Fruit fly (Drosophila melanogaster) whole organism, larva: Measurements from ENCODE around the gene CG9588.

Experiments
- noc ChIP-seq: fragments of 200-800 bp; sonication (Bioruptor generic); optimal IDR thresholded peaks from 3 replicates; lab custom pipeline; 2019; ENCODE audit warnings: missing biosample characterization, mild to moderate bottlenecking, missing genetic modification characterization, moderate library complexity

Gene CG9588

dm6 chr3R:13706457-13706856 is 30.0 kb upstream of the CG9588 start, which contains the start of gene Adgf-C:
Gene Adgf-C (plus strand): TSS chr3R:13706757.
- no peak for TF ChIP-seq noc (tag; lab: Kevin White, UChicago)

- TF ChIP-seq noc (tag; lab: Kevin White, UChicago), result no peak
Observed at dm6 chr3R:13705292-13705885, 28.9 kb upstream of the CG9588 start, which contains the start of gene Adgf-D. Gene Adgf-D (minus strand): TSS chr3R:13705402.

dm6 chr3R:13700738-13701137 is 24.3 kb upstream of the CG9588 start, which contains the start of gene f-cup:
Gene f-cup (minus strand): TSS chr3R:13700838.
- TF ChIP-seq noc (tag; lab: Kevin White, UChicago), result no peak

- TF ChIP-seq noc (tag; lab: Kevin White, UChicago), result no peak
Observed at dm6 chr3R:13700192-13700591, 23.7 kb upstream of the CG9588 start, which contains the start of gene ninaB. Gene ninaB (plus strand): TSS chr3R:13700565.

dm6 chr3R:13699350-13699749 is 22.9 kb upstream of the CG9588 start:
- no peak for TF ChIP-seq noc (tag; lab: Kevin White, UChicago)

dm6 chr3R:13693753-13694152 is 17.3 kb upstream of the CG9588 start, which contains the start of gene CG14367:
Gene CG14367 (plus strand): TSS chr3R:13694053.
- TF ChIP-seq noc (tag; lab: Kevin White, UChicago), result no peak

- TF ChIP-seq noc (tag; lab: Kevin White, UChicago), result peak; percentile 63
Observed at dm6 chr3R:13686371-13687211, 10.1 kb upstream of the CG9588 start, which contains the start of gene omd. Gene omd (minus strand): TSS chr3R:13687210.

- no peak for TF ChIP-seq noc (tag; lab: Kevin White, UChicago)
Observed at dm6 chr3R:13685969-13686368, 9.5 kb upstream of the CG9588 start.

dm6 chr3R:13684569-13685402 is 8.3 kb upstream of the CG9588 start:
- peak; percentile 22 for TF ChIP-seq noc (tag; lab: Kevin White, UChicago)

- TF ChIP-seq noc (tag; lab: Kevin White, UChicago), result no peak
Observed at dm6 chr3R:13683624-13684568, 7.4 kb upstream of the CG9588 start, which contains the start of gene flfl. Gene flfl (plus strand): TSS chr3R:13683921.

- TF ChIP-seq noc (tag; lab: Kevin White, UChicago), result no peak
Observed at dm6 chr3R:13682994-13683623, 6.6 kb upstream of the CG9588 start.

dm6 chr3R:13674492-13675033 is 1.9 kb downstream of the CG9588 start, which contains the start of gene Task6:
Gene Task6 (minus strand): TSS chr3R:13674542.
- TF ChIP-seq noc (tag; lab: Kevin White, UChicago), result no peak

- TF ChIP-seq noc (tag; lab: Kevin White, UChicago), result no peak
Observed at dm6 chr3R:13672898-13673297, 3.6 kb downstream of the CG9588 start.
